Worm (Caenorhabditis elegans): ENCODE results near the gene pgm-2.

DNA sequence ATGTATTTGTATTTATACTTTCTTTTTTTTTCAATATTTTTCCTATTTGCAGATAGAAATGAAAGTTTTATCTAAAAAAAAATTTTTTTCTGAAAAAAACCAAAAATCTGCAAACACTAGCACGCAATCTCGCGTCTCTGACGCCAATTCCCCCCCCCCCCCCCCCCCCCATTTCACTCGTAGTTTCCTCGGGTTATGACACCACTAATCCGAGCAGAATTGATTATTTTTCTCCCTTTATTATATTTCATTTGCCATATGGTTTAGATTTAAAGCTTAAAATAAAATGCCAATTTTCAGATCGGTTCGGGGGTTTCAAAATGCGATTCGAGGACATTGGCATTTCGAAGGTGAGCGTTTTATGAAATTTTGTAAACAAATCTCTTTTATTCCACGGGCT lies 47.6 kb downstream of the pgm-2 start, which contains the start of gene mtm-6:
- TF ChIP-seq dao-5 (tag; optimal IDR thresholded peaks at IDR 0.05) (no peak), him-1 (tag; optimal IDR thresholded peaks at IDR 0.05) (no peak)
